Fruit fly (Drosophila melanogaster): ENCODE data around the gene CG33647.

- TF ChIP-seq h (optimal IDR thresholded peaks at IDR 0.05): no peak
- no peak for TF ChIP-seq ttk (optimal IDR thresholded peaks at IDR 0.05)
Measured at dm6 chr3L:19200393-19200792, 35.8 kb upstream of the CG33647 start.

Data from Kc167 (cell line).